Fruit fly (Drosophila melanogaster) Kc167 (cell line): ENCODE results near the gene CG5608.

ENCODE experiments used
- Myc ChIP-seq: fragments of >200 bp; optimal IDR thresholded peaks from 2 replicates; lab custom pipeline; 2017; ENCODE audit warnings: missing external identifiers
- Sin3A ChIP-seq: fragments of >200 bp; optimal IDR thresholded peaks from 2 replicates; lab custom pipeline; 2018; ENCODE audit warnings: missing external identifiers
- psq ChIP-seq: fragments of >200 bp; optimal IDR thresholded peaks from 2 replicates; lab custom pipeline; 2017; ENCODE audit warnings: missing external identifiers
- ttk ChIP-seq: sonication (Bioruptor generic); optimal IDR thresholded peaks from 2 replicates; lab custom pipeline; 2017; ENCODE audit warnings: missing external identifiers

DNA sequence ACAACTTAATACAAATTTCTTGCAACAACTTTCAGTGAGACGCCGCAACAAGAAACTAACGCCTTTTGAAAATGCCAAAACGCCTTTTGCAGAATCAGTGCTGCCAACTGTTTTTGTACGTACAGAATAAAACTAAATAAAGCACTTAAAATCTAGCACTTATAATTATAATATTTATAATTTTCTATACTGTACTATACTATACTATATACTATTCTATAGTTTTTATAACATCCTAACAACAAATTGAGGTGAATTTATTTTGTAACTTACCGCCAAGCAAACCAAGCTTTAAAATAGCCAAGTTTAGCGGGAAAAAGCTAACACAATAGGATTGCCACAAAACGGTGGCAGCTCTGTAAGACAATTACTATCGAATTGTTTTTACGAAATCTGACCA, 31.3 kb downstream of the CG5608 start, which contains the start of the genes Aos1 and Srlp:
- TF ChIP-seq ttk (lab: Kevin White, UChicago) (no peak), Sin3A (lab: Kevin White, UChicago) (no peak), psq (lab: Kevin White, UChicago) (no peak), Myc (lab: Kevin White, UChicago) (no peak)
